Fruit fly (Drosophila melanogaster) Kc167 (cell line): Measurements from ENCODE around the gene CG6144.

Experiments used
- Sin3A ChIP-seq: fragments of >200 bp; optimal IDR thresholded peaks from 2 replicates; lab custom pipeline; 2018; ENCODE audit warnings: missing external identifiers
- psq ChIP-seq: fragments of >200 bp; optimal IDR thresholded peaks from 2 replicates; lab custom pipeline; 2017; ENCODE audit warnings: missing external identifiers
- ttk ChIP-seq: sonication (Bioruptor generic); optimal IDR thresholded peaks from 2 replicates; lab custom pipeline; 2017; ENCODE audit warnings: missing external identifiers

- TF ChIP-seq ttk (no peak), Sin3A (lab: Kevin White, UChicago) (no peak), psq (lab: Kevin White, UChicago) (no peak)
These were observed 45.5 kb downstream of the CG6144 start, which contains the start of gene CG18302 for dm6 chr2L:10534022-10534421.
